Fruit fly (Drosophila melanogaster) whole organism, embryonic: ENCODE data around the gene bin.

ENCODE experiments used
- Awh ChIP-seq: fragments of 200-800 bp; sonication (Bioruptor generic); IDR thresholded peaks from 2 replicates; pipeline ENCODE4, ENCODE4 v1.3.6; 2022; ENCODE audit warnings: missing biosample characterization, missing genetic modification characterization
- CG10321 ChIP-seq: fragments of 200-800 bp; sonication (Bioruptor generic); IDR thresholded peaks from 2 replicates; pipeline ENCODE4 v1.3.6; 2022; ENCODE audit warnings: missing biosample characterization, missing genetic modification characterization
- CG12744 ChIP-seq: fragments of 200-800 bp; sonication (Bioruptor generic); optimal IDR thresholded peaks from 2 replicates; lab custom pipeline; 2016; ENCODE audit warnings: missing biosample characterization, missing genetic modification characterization
- CG13123 ChIP-seq: fragments of 200-800 bp; sonication (Bioruptor generic); optimal IDR thresholded peaks from 2 replicates; lab custom pipeline; 2016; ENCODE audit warnings: missing biosample characterization, missing genetic modification characterization
- CG14014 ChIP-seq: fragments of 200-800 bp; sonication (Bioruptor generic); IDR thresholded peaks from 2 replicates; pipeline ENCODE4 v1.3.6; 2022; ENCODE audit warnings: missing biosample characterization, missing genetic modification characterization
- CG17186 ChIP-seq: fragments of 200-800 bp; sonication (Bioruptor generic); optimal IDR thresholded peaks from 3 replicates; lab custom pipeline; 2017; ENCODE audit warnings: missing biosample characterization, missing genetic modification reagents, missing genetic modification characterization
- CG2120 ChIP-seq: fragments of 200-800 bp; sonication (Bioruptor generic); optimal IDR thresholded peaks from 3 replicates; lab custom pipeline; 2016; ENCODE audit warnings: missing biosample characterization, missing genetic modification characterization
- CG2129 ChIP-seq: fragments of 200-800 bp; sonication (Bioruptor generic); IDR thresholded peaks from 2 replicates; pipeline ENCODE4 v1.3.6; 2022; ENCODE audit warnings: missing biosample characterization, missing genetic modification characterization; ENCODE audit not compliant: partially characterized antibody
- CG2199 ChIP-seq: fragments of 200-800 bp; sonication (Bioruptor generic); IDR thresholded peaks from 3 replicates; pipeline ENCODE4 v1.3.6; 2022; ENCODE audit warnings: missing biosample characterization, missing genetic modification characterization
- CG2202 ChIP-seq: fragments of 200-800 bp; sonication (Bioruptor generic); optimal IDR thresholded peaks from 2 replicates; lab custom pipeline; 2018; ENCODE audit warnings: missing biosample characterization, mild to moderate bottlenecking, missing genetic modification characterization
- CG31388 ChIP-seq: fragments of 200-800 bp; sonication (Bioruptor generic); optimal IDR thresholded peaks from 2 replicates; lab custom pipeline; 2016; ENCODE audit warnings: missing biosample characterization, missing genetic modification characterization
- CG3726 ChIP-seq: fragments of 200-800 bp; sonication (Bioruptor generic); IDR thresholded peaks from 3 replicates; pipeline ENCODE4, ENCODE4 v1.3.6; 2022; ENCODE audit warnings: missing biosample characterization, missing genetic modification characterization
- CG3995 ChIP-seq: fragments of 200-800 bp; sonication (Bioruptor generic); optimal IDR thresholded peaks from 3 replicates; lab custom pipeline; 2016; ENCODE audit warnings: missing biosample characterization, missing genetic modification characterization
- CG4360 ChIP-seq: fragments of 200-800 bp; sonication (Bioruptor generic); IDR thresholded peaks from 2 replicates; pipeline ENCODE4 v1.3.6; 2022; ENCODE audit warnings: missing biosample characterization, missing genetic modification characterization
- CG4820 ChIP-seq: fragments of 200-800 bp; sonication (Bioruptor generic); optimal IDR thresholded peaks from 3 replicates; lab custom pipeline; 2016; ENCODE audit warnings: missing biosample characterization, missing genetic modification characterization
- CG7357 ChIP-seq: fragments of 200-800 bp; sonication (Bioruptor generic); IDR thresholded peaks from 3 replicates; pipeline ENCODE4 v1.3.6; 2022; ENCODE audit warnings: missing biosample characterization, missing genetic modification characterization
- CG7839 ChIP-seq: fragments of 200-800 bp; sonication (Bioruptor generic); optimal IDR thresholded peaks from 3 replicates; lab custom pipeline; 2018; ENCODE audit warnings: missing biosample characterization, mild to moderate bottlenecking, missing genetic modification characterization, moderate library complexity
- CG8765 ChIP-seq: fragments of 200-800 bp; sonication (Bioruptor generic); IDR thresholded peaks from 2 replicates; pipeline ENCODE4 v1.3.6; 2022; ENCODE audit warnings: missing biosample characterization, missing genetic modification characterization
- CG9437 ChIP-seq: fragments of 200-800 bp; sonication (Bioruptor generic); optimal IDR thresholded peaks from 2 replicates; lab custom pipeline; 2018; ENCODE audit warnings: missing biosample characterization, mild to moderate bottlenecking, missing genetic modification characterization
- CG9817 ChIP-seq: fragments of 200-800 bp; sonication (Bioruptor generic); optimal IDR thresholded peaks from 2 replicates; lab custom pipeline; 2018; ENCODE audit warnings: missing biosample characterization, mild to moderate bottlenecking, missing genetic modification characterization, moderate library complexity
- Dip2 ChIP-seq: fragments of 200-800 bp; sonication (Bioruptor generic); IDR thresholded peaks from 2 replicates; pipeline ENCODE4 v1.3.6; 2022; ENCODE audit warnings: missing biosample characterization, missing genetic modification characterization
- HLH54F ChIP-seq: fragments of 200-800 bp; sonication (Bioruptor generic); optimal IDR thresholded peaks from 3 replicates; lab custom pipeline; 2016; ENCODE audit warnings: missing biosample characterization, missing genetic modification characterization
- Hsf ChIP-seq: fragments of 200-800 bp; sonication (Bioruptor generic); optimal IDR thresholded peaks from 3 replicates; lab custom pipeline; 2016; ENCODE audit warnings: missing biosample characterization, missing genetic modification characterization
- Jarid2 ChIP-seq: fragments of 200-800 bp; sonication (Bioruptor generic); optimal IDR thresholded peaks from 3 replicates; lab custom pipeline; 2017; ENCODE audit warnings: mild to moderate bottlenecking, missing biosample characterization, missing genetic modification reagents, missing genetic modification characterization
- Nf-YB ChIP-seq: fragments of 200-800 bp; sonication (Bioruptor generic); optimal IDR thresholded peaks from 3 replicates; lab custom pipeline; 2019; ENCODE audit warnings: missing biosample characterization, mild to moderate bottlenecking, missing genetic modification characterization, moderate library complexity
- Nf-YC ChIP-seq: fragments of 200-800 bp; optimal IDR thresholded peaks from 3 replicates; lab custom pipeline; 2019; ENCODE audit warnings: missing biosample characterization, mild to moderate bottlenecking, missing genetic modification characterization, moderate library complexity
- Optix ChIP-seq: fragments of 200-800 bp; sonication (Bioruptor generic); IDR thresholded peaks from 3 replicates; pipeline ENCODE4 v1.3.6; 2022; ENCODE audit warnings: missing biosample characterization, missing genetic modification characterization
- amos ChIP-seq: fragments of 200-800 bp; sonication (Bioruptor generic); IDR thresholded peaks from 2 replicates; pipeline ENCODE4 v1.3.6; 2022; ENCODE audit warnings: missing biosample characterization, missing genetic modification characterization; ENCODE audit not compliant: partially characterized antibody
- ap ChIP-seq: fragments of 200-800 bp; sonication (Bioruptor generic); IDR thresholded peaks from 2 replicates; pipeline ENCODE4 v1.3.6; 2022; ENCODE audit warnings: missing biosample characterization, missing genetic modification characterization
- ase ChIP-seq: fragments of 200-800 bp; sonication (Bioruptor generic); IDR thresholded peaks from 3 replicates; pipeline ENCODE4 v1.3.6; 2022; ENCODE audit warnings: missing biosample characterization, missing genetic modification characterization
- az2 ChIP-seq: fragments of 200-800 bp; sonication (Bioruptor generic); optimal IDR thresholded peaks from 3 replicates; lab custom pipeline; 2016; ENCODE audit warnings: missing biosample characterization, missing genetic modification characterization
- bowl ChIP-seq: fragments of 200-800 bp; sonication (Bioruptor generic); IDR thresholded peaks from 2 replicates; pipeline ENCODE4 v1.3.6; 2022; ENCODE audit warnings: missing biosample characterization, missing genetic modification characterization
- eyg ChIP-seq: fragments of 200-800 bp; sonication (Bioruptor generic); optimal IDR thresholded peaks from 3 replicates; lab custom pipeline; 2016; ENCODE audit warnings: missing biosample characterization, missing genetic modification characterization
- fd3F ChIP-seq: fragments of 200-800 bp; sonication (Bioruptor generic); optimal IDR thresholded peaks from 2 replicates; lab custom pipeline; 2018; ENCODE audit warnings: missing biosample characterization, mild to moderate bottlenecking, missing genetic modification characterization, moderate library complexity
- gcm ChIP-seq: fragments of 200-800 bp; sonication (Bioruptor generic); optimal IDR thresholded peaks from 2 replicates; lab custom pipeline; 2019; ENCODE audit warnings: missing biosample characterization, mild to moderate bottlenecking, missing genetic modification characterization, moderate library complexity
- h ChIP-seq: fragments of >200 bp; optimal IDR thresholded peaks from 2 replicates; lab custom pipeline; 2017
- hb ChIP-seq: fragments of 200-800 bp; sonication (Bioruptor generic); IDR thresholded peaks from 3 replicates; pipeline ENCODE4 v1.3.6; 2022; ENCODE audit warnings: missing biosample characterization, missing genetic modification characterization; ENCODE audit not compliant: partially characterized antibody
- jing ChIP-seq: fragments of 200-800 bp; sonication (Bioruptor generic); optimal IDR thresholded peaks from 2 replicates; lab custom pipeline; 2018; ENCODE audit warnings: missing biosample characterization, mild to moderate bottlenecking, missing genetic modification characterization
- lbe ChIP-seq: fragments of 200-800 bp; sonication (Bioruptor generic); optimal IDR thresholded peaks from 2 replicates; lab custom pipeline; 2016; ENCODE audit warnings: missing biosample characterization, mild to moderate bottlenecking, missing genetic modification characterization
- lov ChIP-seq, 2 experiments: fragments of 200-800 bp in 1 of 2; fragments of >200 bp in 1 of 2; sonication (Bioruptor generic) in 1 of 2; IDR thresholded peaks in 1 of 2; optimal IDR thresholded peaks in 1 of 2; 2 replicates in 1 of 2; 3 replicates in 1 of 2; pipeline versions ENCODE4 v1.3.6 to Lab custom; 2017 to 2022; ENCODE audit warnings: missing biosample characterization in 1 of 2, missing genetic modification characterization in 1 of 2
- nau ChIP-seq: fragments of 200-800 bp; sonication (Bioruptor generic); optimal IDR thresholded peaks from 3 replicates; lab custom pipeline; 2017; ENCODE audit warnings: missing biosample characterization, mild to moderate bottlenecking, missing genetic modification characterization, missing genetic modification reagents
- nerfin-2 ChIP-seq: fragments of 200-800 bp; sonication (Bioruptor generic); IDR thresholded peaks from 2 replicates; pipeline ENCODE4 v1.3.6; 2022; ENCODE audit warnings: missing biosample characterization, missing genetic modification characterization; ENCODE audit not compliant: partially characterized antibody
- p53 ChIP-seq: fragments of 200-800 bp; sonication (Bioruptor generic); optimal IDR thresholded peaks from 2 replicates; lab custom pipeline; 2016; ENCODE audit warnings: missing biosample characterization, missing genetic modification characterization
- pan ChIP-seq, 4 experiments: fragments of >200 bp in 3 of 4; fragments of 200-800 bp in 1 of 4; sonication (Bioruptor generic) in 1 of 4; optimal IDR thresholded peaks in 3 of 4; IDR thresholded peaks in 1 of 4; 2 replicates each; pipeline versions ENCODE4 v1.3.6 to Lab custom; 2017 to 2022; ENCODE audit warnings: missing biosample characterization in 2 of 4, missing genetic modification characterization in 2 of 4, mixed read lengths in 1 of 4
- schlank ChIP-seq: fragments of 200-800 bp; sonication (Bioruptor generic); optimal IDR thresholded peaks from 2 replicates; lab custom pipeline; 2018; ENCODE audit warnings: missing biosample characterization, mild to moderate bottlenecking, missing genetic modification characterization
- sd ChIP-seq: fragments of 200-800 bp; sonication (Bioruptor generic); optimal IDR thresholded peaks from 3 replicates; lab custom pipeline; 2018; ENCODE audit warnings: missing biosample characterization, mild to moderate bottlenecking, missing genetic modification characterization, moderate library complexity
- sim ChIP-seq: fragments of 200-800 bp; sonication (Bioruptor generic); IDR thresholded peaks from 2 replicates; pipeline ENCODE4 v1.3.6; 2022; ENCODE audit warnings: missing biosample characterization, missing genetic modification characterization
- stwl ChIP-seq: fragments of 200-800 bp; sonication (Bioruptor generic); optimal IDR thresholded peaks from 3 replicates; lab custom pipeline; 2018; ENCODE audit warnings: missing biosample characterization, mild to moderate bottlenecking, missing genetic modification characterization, moderate library complexity
- unc-4 ChIP-seq: fragments of 200-800 bp; sonication (Bioruptor generic); IDR thresholded peaks from 2 replicates; pipeline ENCODE4 v1.3.6; 2022; ENCODE audit warnings: missing biosample characterization, missing genetic modification characterization; ENCODE audit not compliant: partially characterized antibody
- usp ChIP-seq: fragments of >200 bp; optimal IDR thresholded peaks from 2 replicates; lab custom pipeline; 2017; ENCODE audit warnings: missing biosample characterization, missing genetic modification characterization
- zf30C ChIP-seq: fragments of 200-800 bp; sonication (Bioruptor generic); optimal IDR thresholded peaks from 3 replicates; lab custom pipeline; 2018; ENCODE audit warnings: missing biosample characterization, mild to moderate bottlenecking, missing genetic modification characterization

Gene bin

dm6 chr3L:6977391-6977790 is 13.0 kb upstream of the bin start (continued):
- no peak; the same call in 1 of the 2 replicates for TF ChIP-seq Awh
- TF ChIP-seq lbe (GFP tag; lab: Kevin White, UChicago): peak; percentile 33
- peak; percentile 6 for TF ChIP-seq stwl (tag; lab: Kevin White, UChicago)
- TF ChIP-seq CG2120: no peak
- no peak for TF ChIP-seq hb (GFP tag; lab: Robert Waterston, UW)
- no peak for TF ChIP-seq CG2202 (tag; lab: Kevin White, UChicago)
- TF ChIP-seq CG3726: no peak
- TF ChIP-seq CG14014 (GFP tag; lab: Robert Waterston, UW): peak; percentile 66
- peak; percentile 31 for TF ChIP-seq CG4820
- TF ChIP-seq eyg (GFP tag; lab: Kevin White, UChicago): no peak
- TF ChIP-seq ase (GFP tag; lab: Robert Waterston, UW): no peak
- TF ChIP-seq Hsf (GFP tag; lab: Kevin White, UChicago): no peak
- no peak for TF ChIP-seq lov (optimal IDR thresholded peaks at IDR 0.05; lab: Kevin White, UChicago)
- TF ChIP-seq lov (GFP tag; IDR thresholded peaks at IDR 0.05; lab: Robert Waterston, UW): no peak
- no peak for TF ChIP-seq CG9817 (tag; lab: Kevin White, UChicago)
- no peak for TF ChIP-seq sd (tag; lab: Kevin White, UChicago)
- no peak for TF ChIP-seq CG2199 (GFP tag; lab: Robert Waterston, UW)
- no peak for TF ChIP-seq jing (GFP tag; lab: Kevin White, UChicago)
- peak; percentile 1 for TF ChIP-seq Nf-YB (GFP tag; lab: Kevin White, UChicago)
- TF ChIP-seq Nf-YC (tag; lab: Kevin White, UChicago): no peak
- TF ChIP-seq az2 (GFP tag; lab: Kevin White, UChicago): peak; percentile 46
- peak; percentile 32 for TF ChIP-seq gcm (GFP tag; lab: Kevin White, UChicago)
- TF ChIP-seq usp (GFP tag; lab: Kevin White, UChicago): no peak
- TF ChIP-seq sim: 0 out of 2 replicates have a peak, but pooled peaks have one; percentile 46
- no peak for TF ChIP-seq nerfin-2 (GFP tag; lab: Robert Waterston, UW)
- TF ChIP-seq CG8765 (GFP tag; lab: Robert Waterston, UW): no peak
- TF ChIP-seq CG9437 (GFP tag; lab: Kevin White, UChicago): peak; percentile 19
- no peak for TF ChIP-seq CG3995 (GFP tag; lab: Kevin White, UChicago)
- no peak for TF ChIP-seq CG10321 (GFP tag; lab: Robert Waterston, UW)
- no peak for TF ChIP-seq p53 (GFP tag; lab: Kevin White, UChicago)
- TF ChIP-seq Jarid2 (GFP tag; lab: Kevin White, UChicago): peak; percentile 8
- no peak for TF ChIP-seq HLH54F
- TF ChIP-seq unc-4 (GFP tag; lab: Robert Waterston, UW): no peak
- peak; percentile 41; the same call in 1 of the 2 replicates for TF ChIP-seq ap (GFP tag; lab: Robert Waterston, UW)
- no peak for TF ChIP-seq pan (optimal IDR thresholded peaks at IDR 0.05; lab: Kevin White, UChicago)
- TF ChIP-seq pan (GFP tag; optimal IDR thresholded peaks at IDR 0.05 in 1 of 2, IDR thresholded peaks at IDR 0.05 in 1 of 2): peak in 1 of 2 experiments; percentile 61
- peak; percentile 49; the same call in 1 of the 3 replicates for TF ChIP-seq Optix
- TF ChIP-seq fd3F (GFP tag; lab: Kevin White, UChicago): peak; percentile 9
- TF ChIP-seq CG4360 (GFP tag; lab: Robert Waterston, UW): no peak
- TF ChIP-seq amos (GFP tag; lab: Robert Waterston, UW): no peak
- peak; percentile 2 for TF ChIP-seq nau (GFP tag; lab: Kevin White, UChicago)
- no peak for TF ChIP-seq CG12744 (GFP tag; lab: Kevin White, UChicago)
- no peak for TF ChIP-seq Dip2 (GFP tag; lab: Robert Waterston, UW)
- no peak for TF ChIP-seq bowl (GFP tag; lab: Robert Waterston, UW)
- TF ChIP-seq CG7357 (GFP tag; lab: Robert Waterston, UW): no peak
- no peak for TF ChIP-seq CG13123 (GFP tag; lab: Kevin White, UChicago)
- no peak for TF ChIP-seq CG31388
- TF ChIP-seq CG7839: peak; percentile 64
- no peak for TF ChIP-seq CG17186 (GFP tag; lab: Kevin White, UChicago)
- TF ChIP-seq h (lab: Kevin White, UChicago): no peak
- no peak for TF ChIP-seq CG2129 (GFP tag; lab: Robert Waterston, UW)
- TF ChIP-seq schlank (tag; lab: Kevin White, UChicago): no peak
- TF ChIP-seq zf30C (GFP tag; lab: Kevin White, UChicago): peak; percentile 36
